Fruit fly (Drosophila melanogaster): ENCODE results near the gene CG16762.
A peak's percentile ranks its signal among the peaks of the same experiment; 100 is the strongest.

DNA sequence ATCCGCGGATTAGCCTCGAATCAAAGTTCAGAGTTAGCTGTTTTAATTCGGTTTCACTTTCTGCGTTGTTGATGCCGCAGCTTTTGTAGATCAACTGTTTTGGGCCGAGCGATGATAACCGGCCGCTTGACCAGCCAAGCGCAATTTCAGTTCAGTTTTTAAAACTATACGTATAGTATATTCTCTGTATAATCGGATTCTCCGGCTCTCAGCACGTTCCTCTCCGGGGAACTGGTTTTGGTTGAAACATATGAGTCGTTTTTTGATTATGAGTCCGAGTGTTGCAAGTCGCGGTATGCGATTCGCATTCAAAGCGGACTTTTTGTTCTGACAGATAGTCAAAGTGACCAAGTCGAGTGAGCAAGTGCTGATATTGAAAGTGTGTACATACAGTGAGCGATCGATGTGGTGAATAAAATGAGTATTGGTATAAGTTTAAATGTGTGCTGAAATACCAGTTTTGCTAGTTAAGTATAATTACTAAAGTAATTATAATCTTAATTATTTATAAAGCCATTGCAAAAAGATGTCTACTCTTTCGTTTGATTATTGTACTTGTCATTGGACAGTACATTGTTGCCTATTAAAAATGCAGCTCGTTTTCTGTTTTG is 3.0 kb upstream of the CG16762 start, which contains the start of gene Cyp4d20:
- no peak for TF ChIP-seq Mnt (GFP tag; optimal IDR thresholded peaks at IDR 0.05)
- TF ChIP-seq CG14711 (tag; optimal IDR thresholded peaks at IDR 0.05): peak; percentile 66
- TF ChIP-seq CG1620 (GFP tag; optimal IDR thresholded peaks at IDR 0.05): no peak
- TF ChIP-seq bab1 (GFP tag; optimal IDR thresholded peaks at IDR 0.05): no peak
- no peak for TF ChIP-seq Crg-1 (GFP tag; optimal IDR thresholded peaks at IDR 0.05)
- no peak for TF ChIP-seq tj (GFP tag; optimal IDR thresholded peaks at IDR 0.05)
- TF ChIP-seq cic (GFP tag; optimal IDR thresholded peaks at IDR 0.05): no peak
- TF ChIP-seq CG11617 (GFP tag; optimal IDR thresholded peaks at IDR 0.05): no peak
- TF ChIP-seq ovo (GFP tag; optimal IDR thresholded peaks at IDR 0.05): no peak
- no peak for TF ChIP-seq toe (GFP tag; optimal IDR thresholded peaks at IDR 0.05)
- TF ChIP-seq CG12768 (GFP tag; optimal IDR thresholded peaks at IDR 0.05): peak; percentile 34
- TF ChIP-seq Clk (GFP tag; optimal IDR thresholded peaks at IDR 0.05): no peak
